Worm (Caenorhabditis elegans) whole organism, late embryonic: ENCODE data around the gene R09A8.1.

ENCODE experiments used
- C38D4.7 ChIP-seq: fragments of 200-800 bp; sonication (Bioruptor generic); optimal IDR thresholded peaks from 2 replicates; lab custom pipeline; 2018; ENCODE audit warnings: mild to moderate bottlenecking, missing genetic modification characterization, moderate library complexity, missing compliant biosample characterization
- F13H6.1 ChIP-seq: sonication (generic microtip); optimal IDR thresholded peaks from 2 replicates; lab custom pipeline; 2016; ENCODE audit warnings: missing genetic modification characterization, missing compliant biosample characterization
- K09A11.1 ChIP-seq: sonication (generic microtip); optimal IDR thresholded peaks from 2 replicates; lab custom pipeline; 2017; ENCODE audit warnings: antibody characterized with exemption, mild to moderate bottlenecking, missing genetic modification characterization, missing compliant biosample characterization; ENCODE audit not compliant: insufficient read depth
- T23F11.4 ChIP-seq: fragments of 200-800 bp; sonication (Bioruptor generic); optimal IDR thresholded peaks from 2 replicates; lab custom pipeline; 2018; ENCODE audit warnings: mild to moderate bottlenecking, missing genetic modification characterization, missing compliant biosample characterization
- Y22D7AL.16 ChIP-seq: sonication (generic microtip); optimal IDR thresholded peaks from 2 replicates; lab custom pipeline; 2016; ENCODE audit warnings: missing genetic modification characterization, missing compliant biosample characterization
- ahr-1 ChIP-seq: sonication (generic microtip); optimal IDR thresholded peaks from 2 replicates; lab custom pipeline; 2016; ENCODE audit warnings: missing genetic modification characterization, missing compliant biosample characterization
- ama-1 ChIP-seq: fragments of 150-350 bp; optimal IDR thresholded peaks from 2 replicates; lab custom pipeline; 2014
- ceh-18 ChIP-seq: sonication (generic microtip); optimal IDR thresholded peaks from 2 replicates; lab custom pipeline; 2016; ENCODE audit warnings: missing genetic modification characterization, missing compliant biosample characterization
- ceh-19 ChIP-seq: fragments of 200-800 bp; sonication (Bioruptor generic); optimal IDR thresholded peaks from 2 replicates; lab custom pipeline; 2018; ENCODE audit warnings: mild to moderate bottlenecking, missing genetic modification characterization, missing compliant biosample characterization
- ceh-2 ChIP-seq: sonication (generic microtip); optimal IDR thresholded peaks from 2 replicates; lab custom pipeline; 2016; ENCODE audit warnings: missing genotype, missing genetic modification characterization, missing compliant biosample characterization
- ceh-30 ChIP-seq: fragments of 150-350 bp; optimal IDR thresholded peaks from 2 replicates; lab custom pipeline; 2014; ENCODE audit warnings: missing biosample characterization, missing genetic modification characterization
- ceh-34 ChIP-seq: sonication (generic microtip); optimal IDR thresholded peaks from 2 replicates; lab custom pipeline; 2016; ENCODE audit warnings: mild to moderate bottlenecking, missing genetic modification characterization, missing compliant biosample characterization
- ceh-45 ChIP-seq: fragments of 200-800 bp; sonication (Bioruptor generic); IDR thresholded peaks from 2 replicates; pipeline ENCODE4 v1.3.6; 2022; ENCODE audit warnings: missing genetic modification reagents, missing genetic modification characterization, missing compliant biosample characterization
- ceh-48 ChIP-seq: sonication (generic microtip); optimal IDR thresholded peaks from 2 replicates; lab custom pipeline; 2016; ENCODE audit warnings: missing genetic modification characterization, inconsistent platforms, missing compliant biosample characterization
- ceh-6 ChIP-seq: fragments of 200-800 bp; sonication (Bioruptor generic); optimal IDR thresholded peaks from 2 replicates; lab custom pipeline; 2018; ENCODE audit warnings: mild to moderate bottlenecking, missing genetic modification characterization, missing compliant biosample characterization
- ceh-9 ChIP-seq: sonication (generic microtip); optimal IDR thresholded peaks from 2 replicates; lab custom pipeline; 2016; ENCODE audit warnings: mild to moderate bottlenecking, missing genetic modification characterization, inconsistent platforms, missing compliant biosample characterization
- che-1 ChIP-seq: sonication (generic microtip); optimal IDR thresholded peaks from 2 replicates; lab custom pipeline; 2016; ENCODE audit warnings: mild to moderate bottlenecking, missing genetic modification characterization, missing compliant biosample characterization
- dve-1 ChIP-seq: sonication (generic microtip); optimal IDR thresholded peaks from 2 replicates; lab custom pipeline; 2017; ENCODE audit warnings: antibody characterized with exemption, mild to moderate bottlenecking, missing genetic modification characterization, missing compliant biosample characterization
- elt-4 ChIP-seq: sonication (generic microtip); optimal IDR thresholded peaks from 2 replicates; lab custom pipeline; 2016; ENCODE audit warnings: missing genetic modification characterization, missing compliant biosample characterization
- ets-4 ChIP-seq: sonication (generic microtip); optimal IDR thresholded peaks from 2 replicates; lab custom pipeline; 2016; ENCODE audit warnings: missing genetic modification characterization, missing compliant biosample characterization
- fkh-6 ChIP-seq: sonication (generic microtip); optimal IDR thresholded peaks from 2 replicates; lab custom pipeline; 2016; ENCODE audit warnings: missing genetic modification characterization, missing compliant biosample characterization
- gmeb-2 ChIP-seq: sonication (generic microtip); optimal IDR thresholded peaks from 2 replicates; lab custom pipeline; 2016; ENCODE audit warnings: missing genetic modification characterization, inconsistent platforms, missing compliant biosample characterization
- hlh-15 ChIP-seq: sonication (generic microtip); optimal IDR thresholded peaks from 2 replicates; lab custom pipeline; 2016; ENCODE audit warnings: missing genetic modification characterization, missing compliant biosample characterization
- lin-11 ChIP-seq: fragments of 200-800 bp; sonication (Bioruptor generic); optimal IDR thresholded peaks from 2 replicates; lab custom pipeline; 2018; ENCODE audit warnings: mild to moderate bottlenecking, missing genetic modification characterization, missing compliant biosample characterization
- pat-9 ChIP-seq: fragments of 200-800 bp; sonication (Bioruptor generic); optimal IDR thresholded peaks from 2 replicates; lab custom pipeline; 2018; ENCODE audit warnings: mild to moderate bottlenecking, missing genetic modification characterization, moderate library complexity, missing compliant biosample characterization
- pha-2 ChIP-seq: sonication (generic microtip); optimal IDR thresholded peaks from 2 replicates; lab custom pipeline; 2017; ENCODE audit warnings: mild to moderate bottlenecking, missing genetic modification characterization, missing compliant biosample characterization
- pros-1 ChIP-seq: fragments of 150-350 bp; optimal IDR thresholded peaks from 2 replicates; lab custom pipeline; 2014; ENCODE audit warnings: missing biosample characterization, missing genetic modification reagents, missing genetic modification characterization
- ref-2 ChIP-seq: sonication (generic microtip); optimal IDR thresholded peaks from 2 replicates; lab custom pipeline; 2016; ENCODE audit warnings: missing genetic modification characterization, missing compliant biosample characterization
- sox-2 ChIP-seq: fragments of 200-800 bp; sonication (Bioruptor generic); IDR thresholded peaks from 2 replicates; pipeline ENCODE4 v1.3.6; 2022; ENCODE audit warnings: missing genetic modification reagents, missing genetic modification characterization, missing compliant biosample characterization
- sox-4 ChIP-seq: sonication (generic microtip); optimal IDR thresholded peaks from 2 replicates; lab custom pipeline; 2017; ENCODE audit warnings: mild to moderate bottlenecking, missing genetic modification characterization, inconsistent platforms, missing compliant biosample characterization
- syd-9 ChIP-seq: sonication (generic microtip); optimal IDR thresholded peaks from 2 replicates; lab custom pipeline; 2016; ENCODE audit warnings: mild to moderate bottlenecking, missing genetic modification characterization, moderate library complexity, missing compliant biosample characterization
- tbx-2 ChIP-seq: sonication (generic microtip); optimal IDR thresholded peaks from 2 replicates; lab custom pipeline; 2016; ENCODE audit warnings: missing genetic modification characterization, missing compliant biosample characterization
- tbx-7 ChIP-seq: sonication (generic microtip); optimal IDR thresholded peaks from 2 replicates; lab custom pipeline; 2016; ENCODE audit warnings: missing genotype, missing genetic modification characterization, missing compliant biosample characterization
- unc-3 ChIP-seq, 2 experiments: fragments of 200-800 bp in 1 of 2; sonication (Bioruptor generic) in 1 of 2; sonication (generic microtip) in 1 of 2; conservative IDR thresholded peaks in 1 of 2; optimal IDR thresholded peaks in 1 of 2; 2 replicates each; pipeline versions ENCODE4 v1.3.6 to Lab custom; 2016 to 2022; ENCODE audit warnings: missing compliant biosample characterization in 2 of 2, missing genetic modification characterization in 2 of 2, missing genetic modification reagents in 1 of 2
- zip-5 ChIP-seq: sonication (generic microtip); optimal IDR thresholded peaks from 2 replicates; lab custom pipeline; 2016; ENCODE audit warnings: missing genetic modification characterization, missing compliant biosample characterization
- ztf-16 ChIP-seq: sonication (generic microtip); optimal IDR thresholded peaks from 2 replicates; lab custom pipeline; 2017; ENCODE audit warnings: missing genetic modification characterization, missing compliant biosample characterization

R09A8.1 gene

ce11 chrX:12664987-12665451 lies 51.5 kb downstream of the R09A8.1 start (continued):
- TF ChIP-seq sox-2 = peak; percentile 91
- TF ChIP-seq ceh-45 (GFP tag; lab: Robert Waterston, UW) = peak; percentile 94
- peak; percentile 91 for TF ChIP-seq Y22D7AL.16
- TF ChIP-seq ceh-19 (GFP tag; lab: Kevin White, UChicago) = peak; percentile 93
- TF ChIP-seq T23F11.4 = peak; percentile 91
- peak; percentile 96 for TF ChIP-seq ref-2
- TF ChIP-seq pat-9 = peak; percentile 92
- TF ChIP-seq gmeb-2 (tag; lab: Kevin White, UChicago) = peak; percentile 93
- peak; percentile 70 for TF ChIP-seq ceh-30 (tag; lab: Kevin White, UChicago)
- no peak for TF ChIP-seq elt-4 (tag; lab: Kevin White, UChicago)
- peak; percentile 84 for TF ChIP-seq ceh-18 (tag; lab: Kevin White, UChicago)
- peak; percentile 84 for TF ChIP-seq ceh-48 (tag; lab: Kevin White, UChicago)
- TF ChIP-seq fkh-6 (tag; lab: Kevin White, UChicago) = peak; percentile 93
- TF ChIP-seq ets-4 = peak; percentile 71
- TF ChIP-seq pros-1 (tag; lab: Kevin White, UChicago) = no peak
- TF ChIP-seq lin-11 (tag; lab: Kevin White, UChicago) = peak; percentile 81
- peak; percentile 91 for TF ChIP-seq ztf-16 (tag; lab: Kevin White, UChicago)
- peak; percentile 96 for TF ChIP-seq unc-3 (GFP tag; conservative IDR thresholded peaks at IDR 0.05; lab: Robert Waterston, UW)
- TF ChIP-seq unc-3 (tag; optimal IDR thresholded peaks at IDR 0.05; lab: Kevin White, UChicago) = peak; percentile 92
- TF ChIP-seq hlh-15 (tag; lab: Kevin White, UChicago) = peak; percentile 85
- peak; percentile 92 for TF ChIP-seq che-1 (tag; lab: Kevin White, UChicago)
- TF ChIP-seq tbx-2 (tag; lab: Kevin White, UChicago) = peak; percentile 93
- peak; percentile 92 for TF ChIP-seq syd-9
- peak; percentile 79 for TF ChIP-seq zip-5 (tag; lab: Kevin White, UChicago)
- peak; percentile 85 for TF ChIP-seq ceh-2 (tag; lab: Kevin White, UChicago)
- TF ChIP-seq ceh-6 = peak; percentile 96
- TF ChIP-seq dve-1 (tag; lab: Kevin White, UChicago) = peak; percentile 95
- TF ChIP-seq F13H6.1 (tag; lab: Kevin White, UChicago) = peak; percentile 90
- TF ChIP-seq sox-4 (tag; lab: Kevin White, UChicago) = peak; percentile 92

- TF ChIP-seq ceh-9 (no peak), ahr-1 (tag; lab: Kevin White, UChicago) (no peak), ceh-34 (tag; lab: Kevin White, UChicago) (no peak), ceh-30 (tag; lab: Kevin White, UChicago) (no peak), C38D4.7 (GFP tag; lab: Kevin White, UChicago) (no peak), gmeb-2 (tag; lab: Kevin White, UChicago) (no peak), tbx-7 (tag; lab: Kevin White, UChicago) (no peak), zip-5 (tag; lab: Kevin White, UChicago) (no peak), ama-1 (no peak), lin-11 (tag; lab: Kevin White, UChicago) (no peak), pha-2 (tag; lab: Kevin White, UChicago) (no peak), che-1 (tag; lab: Kevin White, UChicago) (no peak), K09A11.1 (tag; lab: Kevin White, UChicago) (no peak)
These were observed 52.2 kb downstream of the R09A8.1 start for ce11 chrX:12665799-12666198.
